Fruit fly (Drosophila melanogaster) whole organism, embryonic: ENCODE results near the gene Trim9.

Source experiments
- Ada2b ChIP-seq: fragments of 200-800 bp; sonication (Bioruptor generic); IDR thresholded peaks from 2 replicates; pipeline ENCODE4 v1.3.6; 2022; ENCODE audit warnings: missing biosample characterization, missing genetic modification characterization
- Aef1 ChIP-seq: fragments of 200-800 bp; sonication (Bioruptor generic); IDR thresholded peaks from 3 replicates; pipeline ENCODE4 v1.3.6; 2022; ENCODE audit warnings: missing biosample characterization, missing genetic modification characterization
- Atf6 ChIP-seq: fragments of 200-800 bp; sonication (Bioruptor generic); IDR thresholded peaks from 2 replicates; pipeline ENCODE4 v1.3.6; 2022; ENCODE audit warnings: missing biosample characterization, missing genetic modification characterization
- CG10209 ChIP-seq: fragments of 200-800 bp; sonication (Bioruptor generic); optimal IDR thresholded peaks from 3 replicates; lab custom pipeline; 2017; ENCODE audit warnings: missing biosample characterization, mild to moderate bottlenecking, missing genetic modification characterization, missing genetic modification reagents
- CG10321 ChIP-seq: fragments of 200-800 bp; sonication (Bioruptor generic); IDR thresholded peaks from 2 replicates; pipeline ENCODE4 v1.3.6; 2022; ENCODE audit warnings: missing biosample characterization, missing genetic modification characterization
- CG11504 ChIP-seq: fragments of 200-800 bp; sonication (Bioruptor generic); optimal IDR thresholded peaks from 3 replicates; lab custom pipeline; 2019; ENCODE audit warnings: missing biosample characterization, mild to moderate bottlenecking, missing genetic modification characterization, moderate library complexity
- CG12155 ChIP-seq: fragments of 200-800 bp; sonication (Bioruptor generic); optimal IDR thresholded peaks from 3 replicates; lab custom pipeline; 2016; ENCODE audit warnings: missing biosample characterization, missing genetic modification characterization
- CG12219 ChIP-seq: fragments of 200-800 bp; sonication (Bioruptor generic); optimal IDR thresholded peaks from 3 replicates; lab custom pipeline; 2018; ENCODE audit warnings: missing biosample characterization, mild to moderate bottlenecking, missing genetic modification characterization
- CG12659 ChIP-seq: fragments of 200-800 bp; sonication (Bioruptor generic); optimal IDR thresholded peaks from 3 replicates; lab custom pipeline; 2017; ENCODE audit warnings: mild to moderate bottlenecking, missing biosample characterization, missing genetic modification reagents, missing genetic modification characterization
- CG13123 ChIP-seq: fragments of 200-800 bp; sonication (Bioruptor generic); optimal IDR thresholded peaks from 2 replicates; lab custom pipeline; 2016; ENCODE audit warnings: missing biosample characterization, missing genetic modification characterization
- CG13296 ChIP-seq: fragments of 200-800 bp; sonication (Bioruptor generic); optimal IDR thresholded peaks from 3 replicates; lab custom pipeline; 2018; ENCODE audit warnings: missing biosample characterization, mild to moderate bottlenecking, missing genetic modification characterization
- CG18011 ChIP-seq: fragments of 200-800 bp; sonication (Bioruptor generic); optimal IDR thresholded peaks from 2 replicates; lab custom pipeline; 2017; ENCODE audit warnings: missing biosample characterization, missing genetic modification characterization, mild to moderate bottlenecking, moderate library complexity, missing genotype
- CG18262 ChIP-seq: fragments of 200-800 bp; optimal IDR thresholded peaks from 3 replicates; lab custom pipeline; 2019; ENCODE audit warnings: missing biosample characterization, mild to moderate bottlenecking, missing genetic modification characterization, moderate library complexity
- CG18476 ChIP-seq: fragments of 200-800 bp; sonication (Bioruptor generic); optimal IDR thresholded peaks from 2 replicates; lab custom pipeline; 2016; ENCODE audit warnings: missing biosample characterization, mild to moderate bottlenecking, missing genetic modification characterization
- CG18599 ChIP-seq: fragments of 200-800 bp; sonication (Bioruptor generic); optimal IDR thresholded peaks from 3 replicates; lab custom pipeline; 2017; ENCODE audit warnings: missing biosample characterization, missing genetic modification characterization, mild to moderate bottlenecking, moderate library complexity, missing genetic modification reagents
- CG6689 ChIP-seq: fragments of 200-800 bp; sonication (Bioruptor generic); IDR thresholded peaks from 2 replicates; pipeline ENCODE4 v1.3.6; 2022; ENCODE audit warnings: missing biosample characterization, missing genetic modification characterization
- Camta ChIP-seq: fragments of 200-800 bp; sonication (Bioruptor generic); optimal IDR thresholded peaks from 2 replicates; lab custom pipeline; 2016; ENCODE audit warnings: missing biosample characterization, missing genetic modification characterization
- Chrac-16 ChIP-seq: fragments of 200-800 bp; sonication (Bioruptor generic); optimal IDR thresholded peaks from 3 replicates; lab custom pipeline; 2016; ENCODE audit warnings: missing biosample characterization, missing genetic modification characterization
- D ChIP-seq, 2 experiments: fragments of 200-800 bp in 1 of 2; fragments of >200 bp in 1 of 2; sonication (Bioruptor generic) in 1 of 2; optimal IDR thresholded peaks; 2 replicates in 1 of 2; 3 replicates in 1 of 2; lab custom pipeline; 2017; ENCODE audit warnings: mild to moderate bottlenecking in 1 of 2, missing biosample characterization in 1 of 2, missing genetic modification characterization in 1 of 2, missing genetic modification reagents in 1 of 2
- D19B ChIP-seq: fragments of 200-800 bp; sonication (Bioruptor generic); optimal IDR thresholded peaks from 2 replicates; lab custom pipeline; 2017; ENCODE audit warnings: missing biosample characterization, mild to moderate bottlenecking, missing genetic modification characterization
- E2f2 ChIP-seq: fragments of 200-800 bp; sonication (Bioruptor generic); IDR thresholded peaks from 2 replicates; pipeline ENCODE4 v1.3.6; 2022; ENCODE audit warnings: missing biosample characterization, missing genetic modification characterization
- Fer2 ChIP-seq: fragments of 200-800 bp; sonication (Bioruptor generic); optimal IDR thresholded peaks from 2 replicates; lab custom pipeline; 2018; ENCODE audit warnings: missing biosample characterization, mild to moderate bottlenecking, missing genetic modification characterization, moderate library complexity
- Gsc ChIP-seq: fragments of 200-800 bp; sonication (Bioruptor generic); IDR thresholded peaks from 2 replicates; pipeline ENCODE4 v1.3.6; 2022; ENCODE audit warnings: missing biosample characterization, missing genetic modification characterization
- HLH3B ChIP-seq: fragments of 200-800 bp; sonication (Bioruptor generic); IDR thresholded peaks from 2 replicates; pipeline ENCODE4 v1.3.6; 2022; ENCODE audit warnings: missing biosample characterization, missing genetic modification characterization
- Hmr ChIP-seq: fragments of 200-800 bp; sonication (Bioruptor generic); optimal IDR thresholded peaks from 3 replicates; lab custom pipeline; 2017; ENCODE audit warnings: mild to moderate bottlenecking, missing biosample characterization, missing genetic modification reagents, missing genetic modification characterization
- Hmx ChIP-seq: fragments of 200-800 bp; sonication (Bioruptor generic); optimal IDR thresholded peaks from 2 replicates; lab custom pipeline; 2016; ENCODE audit warnings: missing biosample characterization, missing genetic modification characterization
- Nf-YB ChIP-seq: fragments of 200-800 bp; sonication (Bioruptor generic); optimal IDR thresholded peaks from 3 replicates; lab custom pipeline; 2019; ENCODE audit warnings: missing biosample characterization, mild to moderate bottlenecking, missing genetic modification characterization, moderate library complexity
- Rfx ChIP-seq: fragments of 200-800 bp; sonication (Bioruptor generic); IDR thresholded peaks from 2 replicates; pipeline ENCODE4 v1.3.6; 2022; ENCODE audit warnings: missing biosample characterization, missing genetic modification characterization
- Side ChIP-seq: fragments of 200-800 bp; sonication (Bioruptor generic); optimal IDR thresholded peaks from 2 replicates; lab custom pipeline; 2016; ENCODE audit warnings: missing biosample characterization, missing genetic modification characterization
- Sox102F ChIP-seq: fragments of 200-800 bp; sonication (Bioruptor generic); optimal IDR thresholded peaks from 2 replicates; lab custom pipeline; 2018; ENCODE audit warnings: missing biosample characterization, mild to moderate bottlenecking, missing genetic modification characterization, moderate library complexity
- Trl ChIP-seq, 3 experiments: fragments of >200 bp in 2 of 3; fragments of 200-800 bp in 1 of 3; sonication (Bioruptor generic) in 1 of 3; optimal IDR thresholded peaks; 2 replicates in 1 of 3; 3 replicates in 2 of 3; lab custom pipeline; 2016 to 2017; ENCODE audit warnings: missing biosample characterization in 1 of 3, missing genetic modification characterization in 1 of 3
- Usf ChIP-seq: fragments of 200-800 bp; sonication (Bioruptor generic); optimal IDR thresholded peaks from 2 replicates; lab custom pipeline; 2017; ENCODE audit warnings: missing genotype, missing biosample characterization, missing genetic modification characterization
- az2 ChIP-seq: fragments of 200-800 bp; sonication (Bioruptor generic); optimal IDR thresholded peaks from 3 replicates; lab custom pipeline; 2016; ENCODE audit warnings: missing biosample characterization, missing genetic modification characterization
- chif ChIP-seq, 2 experiments: fragments of 200-800 bp; sonication (Bioruptor generic); optimal IDR thresholded peaks; 3 replicates each; lab custom pipeline; 2016; ENCODE audit warnings: missing biosample characterization in 2 of 2, missing genetic modification characterization in 2 of 2
- chn ChIP-seq: fragments of 200-800 bp; sonication (Bioruptor generic); optimal IDR thresholded peaks from 2 replicates; lab custom pipeline; 2016; ENCODE audit warnings: missing biosample characterization, missing genetic modification characterization
- corto ChIP-seq: fragments of 200-800 bp; sonication (Bioruptor generic); optimal IDR thresholded peaks from 2 replicates; lab custom pipeline; 2016; ENCODE audit warnings: missing biosample characterization, mild to moderate bottlenecking, missing genetic modification characterization, moderate library complexity
- crp ChIP-seq, 2 experiments: fragments of 200-800 bp; sonication (Bioruptor generic); optimal IDR thresholded peaks; 2 replicates in 1 of 2; 3 replicates in 1 of 2; lab custom pipeline; 2017; ENCODE audit warnings: missing biosample characterization in 2 of 2, missing genetic modification characterization in 2 of 2, mild to moderate bottlenecking in 1 of 2, moderate library complexity in 1 of 2
- da ChIP-seq: fragments of 200-800 bp; sonication (Bioruptor generic); optimal IDR thresholded peaks from 2 replicates; lab custom pipeline; 2016; ENCODE audit warnings: missing biosample characterization, missing genetic modification characterization
- dmrt11E ChIP-seq: fragments of 200-800 bp; sonication (Bioruptor generic); optimal IDR thresholded peaks from 3 replicates; lab custom pipeline; 2018; ENCODE audit warnings: missing biosample characterization, mild to moderate bottlenecking, missing genetic modification characterization, moderate library complexity
- ems ChIP-seq: fragments of 200-800 bp; sonication (Bioruptor generic); optimal IDR thresholded peaks from 3 replicates; lab custom pipeline; 2016; ENCODE audit warnings: missing biosample characterization, missing genetic modification characterization
- h ChIP-seq: fragments of >200 bp; optimal IDR thresholded peaks from 2 replicates; lab custom pipeline; 2017
- maf-S ChIP-seq: fragments of 200-800 bp; sonication (Bioruptor generic); optimal IDR thresholded peaks from 2 replicates; lab custom pipeline; 2016; ENCODE audit warnings: missing biosample characterization, missing genetic modification characterization
- nau ChIP-seq: fragments of 200-800 bp; sonication (Bioruptor generic); optimal IDR thresholded peaks from 3 replicates; lab custom pipeline; 2017; ENCODE audit warnings: missing biosample characterization, mild to moderate bottlenecking, missing genetic modification characterization, missing genetic modification reagents
- p53 ChIP-seq: fragments of 200-800 bp; sonication (Bioruptor generic); optimal IDR thresholded peaks from 2 replicates; lab custom pipeline; 2016; ENCODE audit warnings: missing biosample characterization, missing genetic modification characterization
- psq ChIP-seq: fragments of 200-800 bp; sonication (Bioruptor generic); optimal IDR thresholded peaks from 2 replicates; lab custom pipeline; 2017; ENCODE audit warnings: missing biosample characterization, missing genetic modification characterization
- row ChIP-seq: fragments of 200-800 bp; sonication (Bioruptor generic); IDR thresholded peaks from 3 replicates; pipeline ENCODE4 v1.3.6; 2022; ENCODE audit warnings: missing biosample characterization, missing genetic modification characterization
- sob ChIP-seq: fragments of 200-800 bp; sonication (Bioruptor generic); IDR thresholded peaks from 2 replicates; pipeline ENCODE4 v1.3.6; 2022; ENCODE audit warnings: missing biosample characterization, missing genetic modification characterization
- sqz ChIP-seq: fragments of 200-800 bp; sonication (Bioruptor generic); optimal IDR thresholded peaks from 3 replicates; lab custom pipeline; 2018; ENCODE audit warnings: missing biosample characterization, mild to moderate bottlenecking, missing genetic modification characterization
- tgo ChIP-seq: fragments of 200-800 bp; sonication (Bioruptor generic); IDR thresholded peaks from 3 replicates; pipeline ENCODE4 v1.3.6; 2022; ENCODE audit warnings: missing biosample characterization, missing genetic modification characterization
- unpg ChIP-seq: fragments of 200-800 bp; sonication (Bioruptor generic); optimal IDR thresholded peaks from 3 replicates; lab custom pipeline; 2018; ENCODE audit warnings: missing biosample characterization, mild to moderate bottlenecking, missing genetic modification characterization, moderate library complexity

Gene Trim9

DNA sequence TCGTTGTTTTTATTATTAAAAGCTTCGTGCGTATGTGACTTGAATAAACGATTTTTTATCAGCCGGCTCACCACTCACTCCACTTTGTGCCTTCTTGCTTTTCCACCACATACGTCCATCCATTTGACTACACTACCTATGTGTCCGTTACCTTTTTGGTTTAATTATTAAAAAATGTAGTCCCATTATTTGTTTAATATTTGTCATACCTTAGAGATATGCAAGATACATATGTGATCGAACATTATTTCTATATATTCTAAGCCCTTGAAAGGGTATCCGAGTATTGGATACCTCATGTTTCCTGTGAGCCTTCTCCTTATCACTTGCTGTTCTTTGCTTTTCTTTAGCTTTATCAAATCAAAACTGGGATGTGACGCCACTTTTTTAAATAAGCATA is 25.5 kb upstream of the Trim9 start (continued):
- TF ChIP-seq maf-S (GFP tag; lab: Kevin White, UChicago) (peak; percentile 16), CG18011 (GFP tag; lab: Kevin White, UChicago) (peak; percentile 41), Camta (GFP tag; lab: Kevin White, UChicago) (peak; percentile 10), Ada2b (peak; percentile 58), Sox102F (GFP tag; lab: Kevin White, UChicago) (peak; percentile 63), D (optimal IDR thresholded peaks at IDR 0.05; lab: Kevin White, UChicago) (no peak), D (GFP tag; optimal IDR thresholded peaks at IDR 0.05; lab: Kevin White, UChicago) (peak; percentile 10), Hmx (GFP tag; lab: Kevin White, UChicago) (no peak), CG13123 (GFP tag; lab: Kevin White, UChicago) (no peak), CG12659 (GFP tag; lab: Kevin White, UChicago) (peak; percentile 50), psq (GFP tag; lab: Kevin White, UChicago) (no peak), dmrt11E (tag; lab: Kevin White, UChicago) (no peak), Chrac-16 (no peak), corto (peak; percentile 54), E2f2 (GFP tag; lab: Robert Waterston, UW) (peak; percentile 45; the same call in 1 of the 2 replicates), Nf-YB (GFP tag; lab: Kevin White, UChicago) (peak; percentile 18), Side (GFP tag; lab: Kevin White, UChicago) (peak; percentile 19), row (GFP tag; lab: Robert Waterston, UW) (peak; percentile 84), tgo (GFP tag; lab: Robert Waterston, UW) (peak; percentile 78; the same call in 2 of the 3 replicates), da (GFP tag; lab: Kevin White, UChicago) (no peak), CG18262 (tag; lab: Kevin White, UChicago) (peak; percentile 45), nau (GFP tag; lab: Kevin White, UChicago) (peak; percentile 36), p53 (GFP tag; lab: Kevin White, UChicago) (no peak), Trl (optimal IDR thresholded peaks at IDR 0.05; lab: Kevin White, UChicago) (no peak), Trl (GFP tag; optimal IDR thresholded peaks at IDR 0.05; lab: Kevin White, UChicago) (peak; percentile 54), Rfx (GFP tag; lab: Robert Waterston, UW) (peak; percentile 79), Gsc (GFP tag; lab: Robert Waterston, UW) (no peak), CG13296 (peak; percentile 59), sqz (GFP tag; lab: Kevin White, UChicago) (peak; percentile 19), CG10209 (peak; percentile 34), az2 (GFP tag; lab: Kevin White, UChicago) (no peak), chif (GFP tag; optimal IDR thresholded peaks at IDR 0.05; lab: Kevin White, UChicago) (peak in 1 of 2 experiments; percentile 38), CG12219 (GFP tag; lab: Kevin White, UChicago) (peak; percentile 42), Aef1 (GFP tag; lab: Robert Waterston, UW) (peak; percentile 28; the same call in 1 of the 3 replicates), HLH3B (GFP tag; lab: Robert Waterston, UW) (peak; percentile 71), Usf (GFP tag; lab: Kevin White, UChicago) (no peak), sob (GFP tag; lab: Robert Waterston, UW) (peak; percentile 67), chn (GFP tag; lab: Kevin White, UChicago) (peak; percentile 20), h (lab: Kevin White, UChicago) (no peak), unpg (GFP tag; lab: Kevin White, UChicago) (peak; percentile 67), CG18599 (GFP tag; lab: Kevin White, UChicago) (peak; percentile 85), CG18476 (GFP tag; lab: Kevin White, UChicago) (peak; percentile 44), CG10321 (no peak), crp (GFP tag; optimal IDR thresholded peaks at IDR 0.05; lab: Kevin White, UChicago) (no peak), ems (no peak), Atf6 (GFP tag; lab: Robert Waterston, UW) (peak; percentile 79), CG6689 (peak; percentile 51), Hmr (GFP tag; lab: Kevin White, UChicago) (peak; percentile 79), CG12155 (GFP tag; lab: Kevin White, UChicago) (peak; percentile 25), Fer2 (tag; lab: Kevin White, UChicago) (peak; percentile 35), CG11504 (tag; lab: Kevin White, UChicago) (peak; percentile 76), D19B (GFP tag; lab: Kevin White, UChicago) (peak; percentile 49)
